Fruit fly (Drosophila melanogaster) Kc167 (cell line): ENCODE results near the gene Ance.

Experiments
- Myc ChIP-seq: fragments of >200 bp; optimal IDR thresholded peaks from 2 replicates; lab custom pipeline; 2017; ENCODE audit warnings: missing external identifiers
- Sin3A ChIP-seq: fragments of >200 bp; optimal IDR thresholded peaks from 2 replicates; lab custom pipeline; 2018; ENCODE audit warnings: missing external identifiers
- h ChIP-seq: fragments of >200 bp; optimal IDR thresholded peaks from 3 replicates; lab custom pipeline; 2018; ENCODE audit warnings: missing external identifiers
- psq ChIP-seq: fragments of >200 bp; optimal IDR thresholded peaks from 2 replicates; lab custom pipeline; 2017; ENCODE audit warnings: missing external identifiers

- no peak for TF ChIP-seq psq
- TF ChIP-seq Sin3A (lab: Kevin White, UChicago), result no peak
- no peak for TF ChIP-seq h
- no peak for TF ChIP-seq Myc
Measured at dm6 chr2L:13923984-13924383, 18.5 kb downstream of the Ance start.
